Fruit fly (Drosophila melanogaster) whole organism, pupa: ENCODE measurements around the gene scrt.

Experiments
- CG10348 ChIP-seq: fragments of 200-800 bp; sonication (Bioruptor generic); IDR thresholded peaks from 2 replicates; pipeline ENCODE4 v1.3.6; 2022; ENCODE audit warnings: missing biosample characterization, missing genetic modification characterization
- CG12605 ChIP-seq: fragments of 200-800 bp; sonication (Bioruptor generic); IDR thresholded peaks from 2 replicates; pipeline ENCODE4 v1.3.6; 2022; ENCODE audit warnings: missing biosample characterization, missing genetic modification characterization
- CG13204 ChIP-seq: fragments of 200-800 bp; sonication (Bioruptor generic); optimal IDR thresholded peaks from 2 replicates; lab custom pipeline; 2018; ENCODE audit warnings: missing biosample characterization, mild to moderate bottlenecking, missing genetic modification characterization, moderate library complexity
- CG14655 ChIP-seq: fragments of 200-800 bp; sonication (Bioruptor generic); optimal IDR thresholded peaks from 3 replicates; lab custom pipeline; 2017; ENCODE audit warnings: mild to moderate bottlenecking, missing biosample characterization, missing genetic modification reagents, missing genetic modification characterization
- CG15710 ChIP-seq: fragments of 200-800 bp; sonication (Bioruptor generic); optimal IDR thresholded peaks from 2 replicates; lab custom pipeline; 2018; ENCODE audit warnings: missing biosample characterization, mild to moderate bottlenecking, missing genetic modification characterization, moderate library complexity
- CG17806 ChIP-seq: fragments of 200-800 bp; sonication (Bioruptor generic); optimal IDR thresholded peaks from 2 replicates; lab custom pipeline; 2018; ENCODE audit warnings: missing biosample characterization, mild to moderate bottlenecking, missing genetic modification characterization, moderate library complexity
- CG32121 ChIP-seq: fragments of 200-800 bp; sonication (Bioruptor generic); IDR thresholded peaks from 2 replicates; pipeline ENCODE4 v1.3.6; 2022; ENCODE audit warnings: missing biosample characterization, missing genetic modification characterization
- CG34367 ChIP-seq: fragments of 200-800 bp; sonication (Bioruptor generic); optimal IDR thresholded peaks from 2 replicates; lab custom pipeline; 2018; ENCODE audit warnings: missing biosample characterization, mild to moderate bottlenecking, missing genetic modification characterization
- CG4496 ChIP-seq: fragments of 200-800 bp; sonication (Bioruptor generic); IDR thresholded peaks from 3 replicates; pipeline ENCODE4 v1.3.6; 2022; ENCODE audit warnings: missing biosample characterization, missing genetic modification characterization
- CG8159 ChIP-seq: fragments of 200-800 bp; sonication (Bioruptor generic); optimal IDR thresholded peaks from 3 replicates; lab custom pipeline; 2018; ENCODE audit warnings: missing biosample characterization, mild to moderate bottlenecking, missing genetic modification characterization, moderate library complexity
- CG8301 ChIP-seq: fragments of 200-800 bp; sonication (Bioruptor generic); optimal IDR thresholded peaks from 2 replicates; lab custom pipeline; 2018; ENCODE audit warnings: missing biosample characterization, mild to moderate bottlenecking, missing genetic modification characterization
- CG9948 ChIP-seq: fragments of 200-800 bp; sonication (Bioruptor generic); optimal IDR thresholded peaks from 2 replicates; lab custom pipeline; 2018; ENCODE audit warnings: missing biosample characterization, mild to moderate bottlenecking, missing genetic modification characterization, moderate library complexity
- D1 ChIP-seq: fragments of 200-800 bp; sonication (Bioruptor generic); optimal IDR thresholded peaks from 2 replicates; lab custom pipeline; 2018; ENCODE audit warnings: missing biosample characterization, mild to moderate bottlenecking, missing genetic modification characterization, moderate library complexity
- EcR ChIP-seq: fragments of 200-800 bp; sonication (Bioruptor generic); optimal IDR thresholded peaks from 3 replicates; lab custom pipeline; 2019; ENCODE audit warnings: missing biosample characterization, missing genetic modification characterization, mild to moderate bottlenecking, moderate library complexity, missing genetic modification reagents
- Ets98B ChIP-seq: fragments of 200-800 bp; sonication (Bioruptor generic); IDR thresholded peaks from 2 replicates; pipeline ENCODE4 v1.3.6; 2022; ENCODE audit warnings: missing biosample characterization, missing genetic modification characterization
- Pif1A ChIP-seq: fragments of 200-800 bp; sonication (Bioruptor generic); optimal IDR thresholded peaks from 3 replicates; lab custom pipeline; 2016; ENCODE audit warnings: missing biosample characterization, missing genetic modification characterization
- Pif1B ChIP-seq: fragments of 200-800 bp; sonication (Bioruptor generic); optimal IDR thresholded peaks from 3 replicates; lab custom pipeline; 2016; ENCODE audit warnings: missing biosample characterization, missing genetic modification characterization
- Snoo ChIP-seq: fragments of 200-800 bp; sonication (Bioruptor generic); optimal IDR thresholded peaks from 3 replicates; lab custom pipeline; 2017; ENCODE audit warnings: missing biosample characterization, mild to moderate bottlenecking, missing genetic modification characterization, inconsistent platforms
- fd96Ca ChIP-seq: fragments of 200-800 bp; sonication (Bioruptor generic); IDR thresholded peaks from 3 replicates; pipeline ENCODE4 v1.3.6; 2022; ENCODE audit warnings: missing biosample characterization, missing genetic modification characterization
- gl ChIP-seq: fragments of 200-800 bp; sonication (Bioruptor generic); optimal IDR thresholded peaks from 2 replicates; lab custom pipeline; 2018; ENCODE audit warnings: missing biosample characterization, mild to moderate bottlenecking, missing genetic modification characterization
- rn ChIP-seq: fragments of 200-800 bp; sonication (Bioruptor generic); IDR thresholded peaks from 2 replicates; pipeline ENCODE4 v1.3.6; 2022; ENCODE audit warnings: missing biosample characterization, missing genetic modification characterization

The scrt gene

DNA sequence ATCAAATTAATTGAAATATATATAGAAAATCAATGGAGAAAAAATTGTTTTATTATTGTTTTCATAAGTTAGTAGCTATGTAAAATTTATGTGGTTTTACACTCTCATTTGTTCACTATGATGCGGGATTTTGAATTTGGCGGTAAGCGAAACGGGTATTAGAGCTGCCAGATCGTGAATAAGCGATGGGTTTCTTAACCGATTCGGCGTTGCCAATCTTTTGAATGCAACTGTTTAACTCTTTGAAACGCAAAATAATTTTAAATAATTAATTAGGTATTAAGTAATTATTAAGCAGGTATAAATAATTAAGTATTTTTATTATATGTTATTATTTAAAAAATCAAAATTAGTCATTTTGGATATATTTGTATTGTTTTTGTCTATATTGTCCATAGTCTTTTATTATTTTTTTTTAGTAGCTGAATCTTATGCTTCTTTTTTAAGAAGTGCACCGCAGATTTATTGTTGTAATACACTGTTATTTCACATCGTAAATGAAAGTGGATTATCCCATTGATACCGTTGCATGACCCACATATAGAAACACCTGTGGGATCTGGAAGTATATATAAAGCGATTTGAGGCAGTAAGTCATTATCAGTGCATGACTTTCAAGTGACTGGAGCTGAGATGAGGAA is 36.3 kb upstream of the scrt start, which contains the start of gene CG10853:
TSS of gene CG10853 (plus strand) at position 591 of the 641 bp plus-strand sequence.
- no peak for TF ChIP-seq gl (tag; lab: Kevin White, UChicago)
- TF ChIP-seq rn (GFP tag; lab: Robert Waterston, UW), result no peak
- TF ChIP-seq CG9948, result no peak
- TF ChIP-seq CG10348 (GFP tag; lab: Robert Waterston, UW), result no peak
- peak; percentile 44 for TF ChIP-seq D1 (tag; lab: Kevin White, UChicago)

DNA sequence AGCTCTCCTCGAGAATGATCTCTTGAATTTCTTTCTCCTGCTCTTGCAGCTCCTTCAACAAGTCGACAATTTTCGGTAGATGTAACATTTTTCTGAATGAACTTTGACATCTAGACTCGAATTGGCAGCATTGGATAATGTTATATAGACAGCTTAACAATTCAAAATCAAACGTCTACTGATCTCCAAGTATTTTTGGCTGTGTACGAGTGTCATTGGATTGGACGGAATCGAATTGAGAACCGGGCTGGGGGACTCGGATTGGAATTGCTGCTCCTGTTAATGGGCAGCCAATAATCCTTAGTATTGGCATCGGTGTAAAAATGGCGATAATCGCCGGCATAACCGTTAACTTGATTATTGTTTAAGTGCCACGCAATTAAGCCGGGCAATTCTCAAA is 34.5 kb upstream of the scrt start, which contains the start of gene CG14983:
TSS of gene CG14983 (minus strand) at position 101 of the 400 bp plus-strand sequence.
- no peak for TF ChIP-seq EcR (GFP tag; lab: Kevin White, UChicago)
- no peak for TF ChIP-seq gl (tag; lab: Kevin White, UChicago)
- TF ChIP-seq CG32121 (GFP tag; lab: Robert Waterston, UW), result no peak
- TF ChIP-seq Ets98B (GFP tag; lab: Robert Waterston, UW), result no peak
- TF ChIP-seq CG12605 (GFP tag; lab: Robert Waterston, UW), result no peak
- no peak for TF ChIP-seq CG8301 (tag; lab: Kevin White, UChicago)
- no peak for TF ChIP-seq CG34367 (tag; lab: Kevin White, UChicago)
- TF ChIP-seq CG13204 (GFP tag; lab: Kevin White, UChicago), result no peak
- TF ChIP-seq CG17806 (tag; lab: Kevin White, UChicago), result no peak
- no peak for TF ChIP-seq CG15710
- no peak for TF ChIP-seq CG8159 (tag; lab: Kevin White, UChicago)
- TF ChIP-seq Snoo (tag; lab: Kevin White, UChicago), result no peak

DNA sequence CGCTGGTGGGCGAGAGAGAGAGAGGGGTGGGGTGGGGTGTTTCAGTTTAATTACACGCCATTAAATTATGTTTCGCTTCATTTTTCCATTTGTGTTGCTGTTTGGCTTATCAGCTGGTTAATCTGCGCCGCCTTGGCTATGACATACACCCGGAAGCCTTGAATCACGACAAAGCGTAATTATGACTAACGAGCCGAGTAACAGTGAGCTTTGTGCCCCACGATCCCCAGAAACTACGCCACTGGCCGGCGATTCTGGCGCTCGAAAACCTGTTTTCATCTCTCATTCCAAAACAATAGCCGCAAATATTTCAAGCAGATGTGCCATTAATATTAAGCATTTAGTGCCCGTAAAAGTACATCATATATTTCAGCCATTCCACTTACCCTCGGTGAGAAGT is 31.8 kb upstream of the scrt start:
- TF ChIP-seq D1 (tag; lab: Kevin White, UChicago) (no peak), Pif1B (GFP tag; lab: Kevin White, UChicago) (no peak), CG14655 (GFP tag; lab: Kevin White, UChicago) (no peak), rn (GFP tag; lab: Robert Waterston, UW) (no peak)

DNA sequence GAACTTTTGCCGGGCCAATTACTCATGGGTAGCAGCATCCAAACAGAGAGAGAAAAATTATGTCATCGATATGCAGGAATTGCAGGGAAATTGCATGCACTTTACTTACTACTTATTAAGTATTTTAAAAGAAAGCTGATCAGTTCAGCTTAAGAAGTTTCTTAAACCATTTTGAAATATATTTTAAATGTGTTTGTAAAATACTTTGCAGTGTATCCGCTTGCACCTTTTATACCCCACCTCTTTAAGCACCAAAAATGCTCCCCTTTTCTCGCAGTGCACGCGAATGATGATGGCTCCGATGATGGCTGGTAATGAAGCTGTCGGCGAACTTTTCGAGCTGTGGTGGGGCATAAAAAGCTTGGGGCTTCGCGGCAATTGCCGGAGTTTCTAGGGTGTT is 31.2 kb upstream of the scrt start, which contains the start of gene CG14984:
TSS of gene CG14984 (minus strand) at position 83 of the 400 bp plus-strand sequence.
- TF ChIP-seq CG4496 (GFP tag; lab: Robert Waterston, UW), result peak; percentile 79
- peak; percentile 63 for TF ChIP-seq CG34367 (tag; lab: Kevin White, UChicago)
- peak; percentile 84 for TF ChIP-seq fd96Ca (GFP tag; lab: Robert Waterston, UW)
- peak; percentile 75 for TF ChIP-seq Pif1A
- 0 out of 2 replicates have a peak, but pooled peaks have one; percentile 29 for TF ChIP-seq CG10348 (GFP tag; lab: Robert Waterston, UW)
- no peak for TF ChIP-seq CG32121 (GFP tag; lab: Robert Waterston, UW)
- peak; percentile 90 for TF ChIP-seq CG8159 (tag; lab: Kevin White, UChicago)
- peak; percentile 61 for TF ChIP-seq Snoo (tag; lab: Kevin White, UChicago)
- TF ChIP-seq EcR (GFP tag; lab: Kevin White, UChicago), result no peak
- peak; percentile 78 for TF ChIP-seq gl (tag; lab: Kevin White, UChicago)
- peak; percentile 85 for TF ChIP-seq CG8301 (tag; lab: Kevin White, UChicago)
- peak; percentile 71 for TF ChIP-seq Pif1B (GFP tag; lab: Kevin White, UChicago)
- TF ChIP-seq CG14655 (GFP tag; lab: Kevin White, UChicago), result peak; percentile 89
- peak; percentile 36 for TF ChIP-seq CG13204 (GFP tag; lab: Kevin White, UChicago)
- peak; percentile 19 for TF ChIP-seq D1 (tag; lab: Kevin White, UChicago)
- TF ChIP-seq rn (GFP tag; lab: Robert Waterston, UW), result peak; percentile 69
- TF ChIP-seq CG9948, result peak; percentile 89
- peak; percentile 74 for TF ChIP-seq Ets98B (GFP tag; lab: Robert Waterston, UW)
- peak; percentile 88 for TF ChIP-seq CG12605 (GFP tag; lab: Robert Waterston, UW)
- TF ChIP-seq CG15710, result peak; percentile 85
- peak; percentile 89 for TF ChIP-seq CG17806 (tag; lab: Kevin White, UChicago)
- TF ChIP-seq, all 21 proteins: peak for 19

DNA sequence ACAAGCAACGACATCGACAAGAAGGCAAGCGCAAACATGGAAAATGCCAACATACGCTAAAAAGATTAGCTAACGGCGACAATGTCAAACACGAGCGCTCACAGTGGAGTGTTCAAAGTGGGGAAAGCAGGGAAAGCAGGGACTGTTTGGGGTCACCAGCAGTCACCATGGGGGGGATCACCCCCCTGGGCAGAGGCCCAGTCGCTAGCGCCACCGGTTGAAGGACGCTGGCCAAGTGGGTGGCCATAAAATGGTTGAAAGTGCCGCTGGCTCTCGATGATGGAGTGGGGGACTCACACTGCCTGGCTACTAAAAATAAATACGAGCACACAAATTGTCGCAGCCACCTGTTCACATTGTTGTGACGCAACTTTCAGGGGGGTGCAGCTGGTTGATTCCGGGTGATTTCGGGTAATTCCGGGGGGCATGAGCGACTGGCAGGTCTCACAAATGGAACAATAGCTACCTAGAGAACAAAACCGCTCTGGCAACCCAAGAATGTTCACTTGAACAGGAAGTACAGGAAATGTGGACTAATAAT is 22.7 kb upstream of the scrt start:
- no peak for TF ChIP-seq fd96Ca (GFP tag; lab: Robert Waterston, UW)
- no peak for TF ChIP-seq Pif1B (GFP tag; lab: Kevin White, UChicago)
- TF ChIP-seq CG10348 (GFP tag; lab: Robert Waterston, UW), result no peak
- no peak for TF ChIP-seq gl (tag; lab: Kevin White, UChicago)
- no peak for TF ChIP-seq CG12605 (GFP tag; lab: Robert Waterston, UW)
- no peak for TF ChIP-seq EcR (GFP tag; lab: Kevin White, UChicago)
- TF ChIP-seq CG32121 (GFP tag; lab: Robert Waterston, UW), result no peak
- no peak for TF ChIP-seq CG8301 (tag; lab: Kevin White, UChicago)
- TF ChIP-seq CG17806 (tag; lab: Kevin White, UChicago), result no peak
- no peak for TF ChIP-seq CG14655 (GFP tag; lab: Kevin White, UChicago)
- TF ChIP-seq CG34367 (tag; lab: Kevin White, UChicago), result no peak
- TF ChIP-seq Snoo (tag; lab: Kevin White, UChicago), result no peak
- TF ChIP-seq CG9948, result no peak
- no peak for TF ChIP-seq D1 (tag; lab: Kevin White, UChicago)
- TF ChIP-seq Pif1A, result no peak
- TF ChIP-seq Ets98B (GFP tag; lab: Robert Waterston, UW), result no peak
- TF ChIP-seq rn (GFP tag; lab: Robert Waterston, UW), result no peak
- no peak for TF ChIP-seq CG8159 (tag; lab: Kevin White, UChicago)
- no peak for TF ChIP-seq CG4496 (GFP tag; lab: Robert Waterston, UW)
- no peak for TF ChIP-seq CG15710
